Fruit fly (Drosophila melanogaster): ENCODE results near the gene CG18473.

DNA sequence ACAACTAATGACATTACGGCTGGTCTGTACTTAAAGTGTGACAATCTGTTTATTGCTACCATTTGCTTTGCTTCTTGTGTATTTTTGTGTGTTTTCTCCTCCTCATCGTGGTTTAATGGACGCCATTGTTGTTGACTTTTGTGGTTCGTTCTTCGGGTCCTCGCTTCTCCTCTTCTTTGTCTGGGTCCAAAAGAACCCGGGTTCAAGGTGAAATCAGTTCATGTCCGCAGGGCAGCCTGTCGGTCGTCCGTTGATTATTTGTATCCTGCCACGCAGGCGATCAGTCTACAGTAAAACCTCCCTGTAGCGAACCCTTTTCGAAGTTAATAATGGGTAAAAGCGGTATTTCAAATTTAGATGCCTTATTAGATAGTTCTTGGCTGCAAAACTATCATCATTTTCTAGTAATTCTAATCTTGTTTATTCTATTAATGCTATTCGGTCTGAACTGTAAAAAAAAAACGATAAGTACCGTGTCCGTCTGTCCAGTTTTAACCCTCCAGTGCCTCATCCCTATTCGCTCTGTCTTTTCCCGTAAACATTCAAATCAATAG, 13.8 kb upstream of the CG18473 start:
- TF ChIP-seq CG8478 (optimal IDR thresholded peaks at IDR 0.05) (no peak), CTCF (optimal IDR thresholded peaks at IDR 0.05) (no peak)

Measured in S2 (cell line).